Fruit fly (Drosophila melanogaster): ENCODE measurements around the gene CG33764.

CG33764 gene

DNA sequence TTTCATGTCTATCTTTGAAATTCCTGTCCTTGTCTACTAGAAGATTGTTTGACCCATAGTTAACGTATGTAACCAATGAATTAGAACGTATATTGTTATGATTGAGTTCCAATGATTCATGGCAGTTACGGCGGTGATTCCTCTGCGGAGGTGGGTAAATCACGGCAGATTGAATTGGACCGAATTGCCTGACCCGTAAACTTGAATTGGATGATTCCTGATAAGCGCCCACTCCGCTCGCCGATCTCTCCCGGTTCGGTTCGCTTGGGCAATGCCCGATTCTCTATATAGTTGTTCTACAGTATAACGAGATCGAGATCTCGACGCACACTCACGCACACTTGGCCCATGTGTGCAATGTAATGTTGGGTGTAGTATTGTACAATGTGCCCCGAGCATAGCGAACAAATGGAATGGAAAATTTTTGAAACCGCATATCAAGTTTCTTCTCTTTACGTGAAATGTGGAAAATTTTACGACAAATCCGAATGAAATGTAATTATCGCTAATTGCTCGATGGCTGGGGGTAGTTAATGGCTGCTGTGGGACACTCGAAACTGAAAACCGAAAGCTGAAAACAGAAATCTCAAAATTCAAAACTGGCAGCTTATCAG is 35.8 kb downstream of the CG33764 start (continued):
- TF ChIP-seq CG5245 (GFP tag; optimal IDR thresholded peaks at IDR 0.05) (no peak), z (GFP tag; IDR thresholded peaks at IDR 0.05) (no peak), ash1 (GFP tag; optimal IDR thresholded peaks at IDR 0.05) (no peak), pum (GFP tag; optimal IDR thresholded peaks at IDR 0.05) (no peak), dpn (GFP tag; optimal IDR thresholded peaks at IDR 0.05) (no peak), bsh (GFP tag; optimal IDR thresholded peaks at IDR 0.05) (no peak), gsb-n (tag; optimal IDR thresholded peaks at IDR 0.05) (no peak), Stat92E (GFP tag; optimal IDR thresholded peaks at IDR 0.05) (no peak), CG5180 (GFP tag; optimal IDR thresholded peaks at IDR 0.05) (no peak), CG6175 (GFP tag; IDR thresholded peaks at IDR 0.05) (no peak)

DNA sequence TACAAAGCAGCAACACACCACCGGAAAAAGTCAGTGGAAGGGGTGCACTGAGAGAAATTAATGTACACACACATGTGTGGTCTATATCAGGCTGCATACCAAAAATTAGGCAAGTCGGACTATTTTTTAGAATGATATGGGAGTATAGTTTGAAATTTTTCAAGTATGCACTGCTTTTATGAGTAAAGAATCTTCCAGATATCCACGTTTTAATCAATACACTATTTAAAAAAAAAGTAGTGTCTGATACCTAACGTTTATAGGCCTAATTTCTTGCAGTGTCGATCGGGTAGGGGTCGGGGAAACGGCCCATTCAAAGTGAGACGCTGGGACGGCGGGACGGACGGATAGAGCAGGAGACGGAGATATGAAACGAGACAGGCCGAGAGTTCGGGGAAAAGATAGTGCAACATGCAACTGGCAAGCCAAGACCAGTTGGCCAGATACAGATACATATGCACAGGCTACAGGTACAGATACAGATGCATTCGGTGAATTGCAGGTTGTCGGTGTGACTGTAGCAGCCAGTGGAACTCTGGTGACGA is 36.9 kb downstream of the CG33764 start:
- TF ChIP-seq slp2 (GFP tag; optimal IDR thresholded peaks at IDR 0.05) (peak; percentile 95), tna (GFP tag; IDR thresholded peaks at IDR 0.05; ENCODE audit: partially characterized antibody) (no peak), CG4617 (GFP tag; optimal IDR thresholded peaks at IDR 0.05; ENCODE audit: borderline replicate concordance) (peak; percentile 76), ro (GFP tag; IDR thresholded peaks at IDR 0.05) (peak; percentile 75; the same call in 1 of the 2 replicates), CG7963 (GFP tag; IDR thresholded peaks at IDR 0.05; ENCODE audit: partially characterized antibody) (no peak), sisA (GFP tag; IDR thresholded peaks at IDR 0.05) (peak; percentile 94), CG14014 (GFP tag; IDR thresholded peaks at IDR 0.05) (peak; percentile 43; the same call in 1 of the 2 replicates), phol (tag; optimal IDR thresholded peaks at IDR 0.05) (peak; percentile 97), CG2202 (tag; optimal IDR thresholded peaks at IDR 0.05) (peak; percentile 95), ssp (GFP tag; IDR thresholded peaks at IDR 0.05) (peak; percentile 82), Hsf (GFP tag; optimal IDR thresholded peaks at IDR 0.05) (peak; percentile 95), nau (GFP tag; optimal IDR thresholded peaks at IDR 0.05) (peak; percentile 84), CG32532 (GFP tag; IDR thresholded peaks at IDR 0.05) (peak; percentile 21; the same call in 1 of the 2 replicates), Hey (tag; optimal IDR thresholded peaks at IDR 0.05) (peak; percentile 38), hb (GFP tag; IDR thresholded peaks at IDR 0.05; ENCODE audit: partially characterized antibody) (no peak), Ets97D (GFP tag; optimal IDR thresholded peaks at IDR 0.05) (peak; percentile 76), Bgb (GFP tag; IDR thresholded peaks at IDR 0.05; ENCODE audit: partially characterized antibody) (no peak), CG6272 (GFP tag; IDR thresholded peaks at IDR 0.05) (peak; percentile 78), CG1603 (tag; optimal IDR thresholded peaks at IDR 0.05) (peak; percentile 94), CG8089 (GFP tag; optimal IDR thresholded peaks at IDR 0.05) (peak; percentile 94), h (optimal IDR thresholded peaks at IDR 0.05) (no peak), Drgx (GFP tag; IDR thresholded peaks at IDR 0.05) (peak; percentile 91), CG10321 (GFP tag; IDR thresholded peaks at IDR 0.05) (peak; percentile 36; the same call in 1 of the 2 replicates), Optix (GFP tag; IDR thresholded peaks at IDR 0.05) (peak; percentile 88), BEAF-32 (GFP tag; optimal IDR thresholded peaks at IDR 0.05) (no peak), CG11504 (tag; optimal IDR thresholded peaks at IDR 0.05) (peak; percentile 95), onecut (GFP tag; IDR thresholded peaks at IDR 0.05) (peak; percentile 85), ac (GFP tag; optimal IDR thresholded peaks at IDR 0.05) (peak; percentile 96), CG12155 (GFP tag; optimal IDR thresholded peaks at IDR 0.05) (peak; percentile 85), CG12659 (GFP tag; optimal IDR thresholded peaks at IDR 0.05) (peak; percentile 90), gt (GFP tag; IDR thresholded peaks at IDR 0.05) (peak; percentile 84), CG2875 (GFP tag; optimal IDR thresholded peaks at IDR 0.05) (peak; percentile 92), Lpt (GFP tag; optimal IDR thresholded peaks at IDR 0.05) (no peak), pzg (GFP tag; optimal IDR thresholded peaks at IDR 0.05) (no peak), CG6654 (GFP tag; optimal IDR thresholded peaks at IDR 0.05) (peak; percentile 82), CG43689 (GFP tag; IDR thresholded peaks at IDR 0.05) (no peak), NfI (GFP tag; optimal IDR thresholded peaks at IDR 0.05) (peak; percentile 82), CG4404 (GFP tag; IDR thresholded peaks at IDR 0.05) (peak; percentile 97)
